Fruit fly (Drosophila melanogaster): ENCODE data around the gene Zcchc7.

DNA sequence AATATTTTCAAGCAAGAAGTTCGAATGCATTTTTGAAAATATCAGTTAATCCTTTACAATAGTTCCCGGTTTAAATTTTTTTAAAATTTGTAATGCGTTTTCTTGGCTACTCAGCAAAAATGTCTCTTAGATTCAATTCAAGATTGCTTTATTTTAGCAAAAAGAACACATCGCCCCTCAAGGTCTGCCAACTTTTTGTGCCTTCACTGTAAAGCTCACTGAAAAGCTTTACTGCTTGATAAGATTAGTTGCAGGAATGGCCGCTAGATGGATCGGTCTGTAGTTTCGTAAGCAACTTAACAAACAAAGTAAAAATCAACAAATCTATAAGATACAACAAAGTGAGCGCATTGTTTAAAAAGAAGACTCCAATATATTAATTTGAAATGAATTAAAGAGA, 38.9 kb downstream of the Zcchc7 start:
- no peak for TF ChIP-seq psq (optimal IDR thresholded peaks at IDR 0.05)
- no peak for TF ChIP-seq Dll (optimal IDR thresholded peaks at IDR 0.05)

All from whole organism.